Worm (Caenorhabditis elegans) whole organism, L4/young adult: ENCODE data around the gene T25F10.3.
A peak's percentile ranks its signal among the peaks of the same experiment; 100 is the strongest.

Source experiments
- W03F9.2 ChIP-seq: fragments of 150-350 bp; optimal IDR thresholded peaks from 2 replicates; lab custom pipeline; 2014; ENCODE audit warnings: missing biosample characterization, missing genetic modification characterization
- him-1 ChIP-seq: sonication (generic microtip); optimal IDR thresholded peaks from 2 replicates; lab custom pipeline; 2016; ENCODE audit warnings: missing genotype, missing genetic modification reagents, missing genetic modification characterization, missing compliant biosample characterization

DNA sequence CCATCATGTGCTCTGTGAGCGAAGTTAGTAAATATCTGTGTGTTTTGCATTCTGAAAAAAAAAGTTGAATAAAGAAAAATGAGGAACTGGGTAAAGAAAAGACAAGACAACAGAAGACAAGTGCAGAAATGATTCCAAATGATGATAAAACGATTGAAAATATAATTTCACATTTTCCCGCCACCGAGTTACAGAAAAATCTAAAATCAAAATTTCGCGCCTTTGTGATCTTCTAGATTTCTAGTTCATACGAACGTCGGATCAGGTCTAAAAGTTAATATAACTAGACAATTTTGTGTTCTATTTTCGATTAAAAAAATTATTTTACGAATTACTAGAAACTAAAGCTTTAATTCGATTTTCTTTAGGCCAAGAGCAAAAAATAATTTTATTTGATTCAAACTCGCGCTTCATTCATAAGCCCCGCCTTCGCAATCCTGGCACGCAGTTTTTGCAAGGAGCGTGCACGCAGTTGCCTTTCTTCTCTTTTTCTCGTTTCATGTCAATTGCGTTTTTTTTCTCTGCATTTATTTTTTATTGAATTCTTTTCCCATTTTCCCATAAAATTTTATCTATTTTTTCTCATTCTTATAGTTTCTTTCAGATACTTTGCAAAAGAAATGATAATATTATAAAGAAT is 40.1 kb downstream of the T25F10.3 start, which contains the start of the genes spn-4 and spe-39:
- TF ChIP-seq him-1 (tag; lab: Kevin White, UChicago) (peak; percentile 48), W03F9.2 (peak; percentile 75)
